Worm (Caenorhabditis elegans) whole organism, L4 larva: ENCODE measurements around the gene srv-9.

Source experiments
- F10B5.3 ChIP-seq: sonication (generic microtip); optimal IDR thresholded peaks from 2 replicates; lab custom pipeline; 2016; ENCODE audit warnings: mild to moderate bottlenecking, missing genetic modification characterization, missing compliant biosample characterization
- F26F4.8 ChIP-seq: fragments of 200-800 bp; sonication (Bioruptor generic); conservative IDR thresholded peaks from 2 replicates; pipeline ENCODE4 v1.3.6; 2022; ENCODE audit warnings: missing genetic modification characterization, missing compliant biosample characterization
- ZK337.2 ChIP-seq: fragments of 200-800 bp; sonication (Bioruptor generic); IDR thresholded peaks from 2 replicates; pipeline ENCODE4 v1.3.6; 2022; ENCODE audit warnings: missing genetic modification reagents, missing genetic modification characterization, missing compliant biosample characterization
- aly-2 ChIP-seq: sonication (generic microtip); optimal IDR thresholded peaks from 2 replicates; lab custom pipeline; 2018; ENCODE audit warnings: missing biosample characterization, missing genetic modification characterization
- arid-1 ChIP-seq: fragments of 200-800 bp; sonication (Bioruptor generic); conservative IDR thresholded peaks from 2 replicates; pipeline ENCODE4 v1.3.6; 2022; ENCODE audit warnings: missing genetic modification reagents, missing genetic modification characterization, missing compliant biosample characterization
- ceh-20 ChIP-seq: fragments of 200-800 bp; sonication (Bioruptor generic); IDR thresholded peaks from 2 replicates; pipeline ENCODE4 v1.3.6; 2022; ENCODE audit warnings: missing genetic modification reagents, missing genetic modification characterization, missing compliant biosample characterization
- ceh-62 ChIP-seq: sonication (generic microtip); optimal IDR thresholded peaks from 2 replicates; lab custom pipeline; 2017; ENCODE audit warnings: missing biosample characterization, missing genetic modification characterization
- ces-1 ChIP-seq: fragments of 150-350 bp; sonication (generic microtip); optimal IDR thresholded peaks from 4 replicates; lab custom pipeline; 2014; ENCODE audit warnings: missing biosample characterization, missing genetic modification reagents, missing genetic modification characterization
- daf-16 ChIP-seq, 3 experiments: sonication (generic microtip); optimal IDR thresholded peaks; 2 replicates each; lab custom pipeline; 2016 to 2017; ENCODE audit warnings: missing genetic modification characterization in 3 of 3, missing genetic modification reagents in 3 of 3, mild to moderate bottlenecking in 2 of 3, missing compliant biosample characterization in 2 of 3, missing biosample characterization in 1 of 3, moderate library complexity in 1 of 3
- daf-19 ChIP-seq: fragments of 200-800 bp; sonication (Bioruptor generic); conservative IDR thresholded peaks from 2 replicates; pipeline ENCODE4 v1.3.6; 2022; ENCODE audit warnings: missing genetic modification characterization, missing compliant biosample characterization
- dmd-8 ChIP-seq: fragments of 200-800 bp; sonication (Bioruptor generic); IDR thresholded peaks from 2 replicates; pipeline ENCODE4 v1.3.6; 2022; ENCODE audit warnings: missing genetic modification characterization, missing compliant biosample characterization
- dpl-1 ChIP-seq: fragments of 150-350 bp; optimal IDR thresholded peaks from 2 replicates; lab custom pipeline; 2014; ENCODE audit warnings: missing biosample characterization, missing genetic modification reagents, missing genetic modification characterization
- duxl-1 ChIP-seq: sonication (generic microtip); optimal IDR thresholded peaks from 2 replicates; lab custom pipeline; 2016; ENCODE audit warnings: mild to moderate bottlenecking, missing genetic modification characterization, moderate library complexity, missing compliant biosample characterization; ENCODE audit not compliant: poor library complexity
- dve-1 ChIP-seq: sonication (generic microtip); optimal IDR thresholded peaks from 2 replicates; lab custom pipeline; 2017; ENCODE audit warnings: antibody characterized with exemption, mild to moderate bottlenecking, missing genetic modification characterization, missing compliant biosample characterization; ENCODE audit not compliant: insufficient read depth
- egl-27 ChIP-seq: sonication (generic microtip); optimal IDR thresholded peaks from 3 replicates; lab custom pipeline; 2017; ENCODE audit warnings: missing biosample characterization, missing genetic modification reagents, missing genetic modification characterization
- hmg-1.1 ChIP-seq: fragments of 200-800 bp; sonication (Bioruptor generic); IDR thresholded peaks from 2 replicates; pipeline ENCODE4 v1.3.6; 2022; ENCODE audit warnings: missing genetic modification reagents, missing genetic modification characterization, missing compliant biosample characterization
- lim-7 ChIP-seq: fragments of 200-800 bp; sonication (Bioruptor generic); IDR thresholded peaks from 2 replicates; pipeline ENCODE4 v1.3.6; 2022; ENCODE audit warnings: missing genetic modification characterization, missing compliant biosample characterization
- lin-1 ChIP-seq: fragments of 200-800 bp; sonication (Bioruptor generic); IDR thresholded peaks from 2 replicates; pipeline ENCODE4 v1.3.6; 2022; ENCODE audit warnings: missing genetic modification reagents, missing genetic modification characterization, missing compliant biosample characterization
- lin-13 ChIP-seq: fragments of 150-350 bp; optimal IDR thresholded peaks from 2 replicates; lab custom pipeline; 2014; ENCODE audit warnings: missing biosample characterization, missing genetic modification reagents, missing genetic modification characterization
- lin-15B ChIP-seq: fragments of 150-350 bp; sonication (generic microtip); optimal IDR thresholded peaks from 3 replicates; lab custom pipeline; 2014; ENCODE audit warnings: missing biosample characterization, missing genetic modification characterization
- lin-38 ChIP-seq: fragments of 200-800 bp; sonication (Bioruptor generic); IDR thresholded peaks from 2 replicates; pipeline ENCODE4 v1.3.6; 2022; ENCODE audit warnings: missing genetic modification reagents, missing genetic modification characterization, missing compliant biosample characterization
- lir-3 ChIP-seq: sonication (generic microtip); optimal IDR thresholded peaks from 2 replicates; lab custom pipeline; 2016; ENCODE audit warnings: mild to moderate bottlenecking, missing genetic modification characterization, missing compliant biosample characterization
- nhr-11 ChIP-seq: fragments of 150-350 bp; optimal IDR thresholded peaks from 2 replicates; lab custom pipeline; 2014; ENCODE audit warnings: missing biosample characterization, missing genetic modification characterization
- nhr-111 ChIP-seq: fragments of 200-800 bp; sonication (Bioruptor generic); optimal IDR thresholded peaks from 2 replicates; lab custom pipeline; 2018; ENCODE audit warnings: mild to moderate bottlenecking, missing genetic modification characterization, missing compliant biosample characterization
- nhr-237 ChIP-seq: sonication (generic microtip); optimal IDR thresholded peaks from 2 replicates; lab custom pipeline; 2017; ENCODE audit warnings: missing biosample characterization, missing genetic modification characterization
- nhr-28 ChIP-seq: fragments of 150-350 bp; optimal IDR thresholded peaks from 2 replicates; lab custom pipeline; 2014; ENCODE audit warnings: missing biosample characterization, missing genetic modification characterization
- nhr-6 ChIP-seq: fragments of 150-350 bp; optimal IDR thresholded peaks from 2 replicates; lab custom pipeline; 2014; ENCODE audit warnings: missing biosample characterization, missing genetic modification characterization
- pha-4 ChIP-seq, 2 experiments: fragments of 150-350 bp in 1 of 2; fragments of 200-800 bp in 1 of 2; sonication (Bioruptor generic) in 1 of 2; IDR thresholded peaks in 1 of 2; optimal IDR thresholded peaks in 1 of 2; 2 replicates each; pipeline versions ENCODE4 v1.3.6 to Lab custom; 2014 to 2022; ENCODE audit warnings: missing genetic modification characterization in 2 of 2, missing genetic modification reagents in 2 of 2, missing biosample characterization in 1 of 2, missing compliant biosample characterization in 1 of 2
- pqm-1 ChIP-seq: sonication (generic microtip); optimal IDR thresholded peaks from 2 replicates; lab custom pipeline; 2017; ENCODE audit warnings: missing biosample characterization, missing genetic modification characterization
- spr-1 ChIP-seq: sonication (generic microtip); optimal IDR thresholded peaks from 2 replicates; lab custom pipeline; 2016; ENCODE audit warnings: mild to moderate bottlenecking, missing genetic modification characterization, missing compliant biosample characterization
- tra-1 ChIP-seq: fragments of 200-800 bp; sonication (Bioruptor generic); IDR thresholded peaks from 2 replicates; pipeline ENCODE4 v1.3.6; 2022; ENCODE audit warnings: missing genetic modification reagents, missing genetic modification characterization, missing compliant biosample characterization
- unc-62 ChIP-seq, 3 experiments: fragments of 150-350 bp in 1 of 3; sonication (generic microtip); optimal IDR thresholded peaks in 2 of 3; peaks in 1 of 3; 1 replicate in 1 of 3; 2 replicates in 2 of 3; lab custom pipeline; 2014 to 2017; ENCODE audit warnings: missing biosample characterization in 3 of 3, missing genetic modification characterization in 3 of 3, missing genetic modification reagents in 3 of 3, missing genotype in 1 of 3
- vab-7 ChIP-seq: fragments of 200-800 bp; sonication (Bioruptor generic); IDR thresholded peaks from 2 replicates; pipeline ENCODE4 v1.3.6; 2022; ENCODE audit warnings: missing genetic modification reagents, missing genetic modification characterization, missing compliant biosample characterization
- zip-2 ChIP-seq: fragments of 150-350 bp; optimal IDR thresholded peaks from 2 replicates; lab custom pipeline; 2014; ENCODE audit warnings: missing biosample characterization, missing genetic modification characterization
- ztf-11 ChIP-seq: fragments of 150-350 bp; optimal IDR thresholded peaks from 2 replicates; lab custom pipeline; 2014; ENCODE audit warnings: missing biosample characterization, missing genetic modification characterization

Gene srv-9

ce11 chrV:13457858-13458257 lies 34.9 kb upstream of the srv-9 start, which contains the start of gene F25H9.2:
F25H9.2 (plus strand) TSS chrV:13458083.
- peak; percentile 52 for TF ChIP-seq nhr-6 (tag; lab: Kevin White, UChicago)
- TF ChIP-seq dpl-1 (GFP tag; lab: Kevin White, UChicago): peak; percentile 35
- TF ChIP-seq vab-7 (GFP tag; lab: Robert Waterston, UW): no peak

ce11 chrV:13455448-13455847 lies 32.5 kb upstream of the srv-9 start, which contains the start of gene lurp-3:
lurp-3 (plus strand) TSS chrV:13455748.
- no peak for TF ChIP-seq dmd-8
- no peak for TF ChIP-seq daf-19 (GFP tag; lab: Robert Waterston, UW)
- no peak for TF ChIP-seq nhr-11 (tag; lab: Kevin White, UChicago)

- no peak for TF ChIP-seq spr-1 (tag; lab: Kevin White, UChicago)
- no peak for TF ChIP-seq ztf-11
- TF ChIP-seq nhr-237: no peak
- TF ChIP-seq F26F4.8 (GFP tag; lab: Robert Waterston, UW): no peak
- no peak for TF ChIP-seq ZK337.2 (GFP tag; lab: Robert Waterston, UW)
- no peak for TF ChIP-seq lin-1 (GFP tag; lab: Robert Waterston, UW)
- TF ChIP-seq lir-3 (tag; lab: Kevin White, UChicago): no peak
- TF ChIP-seq egl-27 (tag; lab: Kevin White, UChicago): no peak
- no peak for TF ChIP-seq ceh-20 (GFP tag; lab: Robert Waterston, UW)
- TF ChIP-seq lin-13 (GFP tag; lab: Kevin White, UChicago): no peak
- TF ChIP-seq lin-15B (tag; lab: Kevin White, UChicago): no peak
- no peak for TF ChIP-seq lin-38 (GFP tag; lab: Robert Waterston, UW)
- TF ChIP-seq hmg-1.1: no peak
- no peak for TF ChIP-seq duxl-1
- no peak for TF ChIP-seq lim-7 (GFP tag; lab: Robert Waterston, UW)
- TF ChIP-seq arid-1 (GFP tag; lab: Robert Waterston, UW): no peak
- TF ChIP-seq ceh-62: no peak
- TF ChIP-seq pha-4 (GFP tag; IDR thresholded peaks at IDR 0.05; lab: Robert Waterston, UW): no peak
- TF ChIP-seq pha-4 (tag; optimal IDR thresholded peaks at IDR 0.05; lab: Kevin White, UChicago): no peak
Measured at ce11 chrV:13453334-13453733, 30.4 kb upstream of the srv-9 start, which contains the start of gene lurp-2. lurp-2 (plus strand) TSS chrV:13453634.

- TF ChIP-seq nhr-6 (tag; lab: Kevin White, UChicago): peak; percentile 29
- peak; percentile 36 for TF ChIP-seq dve-1 (tag; lab: Kevin White, UChicago)
- no peak for TF ChIP-seq zip-2
- TF ChIP-seq daf-16 (GFP tag; optimal IDR thresholded peaks at IDR 0.05; lab: Kevin White, UChicago): no peak
- peak; percentile 93 for TF ChIP-seq daf-16 (tag; optimal IDR thresholded peaks at IDR 0.05; lab: Kevin White, UChicago)
- no peak for TF ChIP-seq spr-1 (tag; lab: Kevin White, UChicago)
- TF ChIP-seq nhr-28 (tag; lab: Kevin White, UChicago): peak; percentile 84
- no peak for TF ChIP-seq aly-2 (tag; lab: Kevin White, UChicago)
- TF ChIP-seq ces-1 (GFP tag; lab: Kevin White, UChicago): no peak
- no peak for TF ChIP-seq nhr-111 (GFP tag; lab: Kevin White, UChicago)
- no peak for TF ChIP-seq F10B5.3 (tag; lab: Kevin White, UChicago)
- peak in 1 of 2 experiments; percentile 94 for TF ChIP-seq unc-62 (GFP tag; optimal IDR thresholded peaks at IDR 0.05 in 1 of 2; lab: Kevin White, UChicago)
- TF ChIP-seq unc-62 (tag; optimal IDR thresholded peaks at IDR 0.05; lab: Kevin White, UChicago): no peak
- TF ChIP-seq ztf-11: no peak
- TF ChIP-seq tra-1 (GFP tag; lab: Robert Waterston, UW): no peak
- TF ChIP-seq pqm-1: peak; percentile 37
- TF ChIP-seq, all 104 proteins: peak for 6
Measured at ce11 chrV:13445229-13445949, 22.4 kb upstream of the srv-9 start, which contains the start of gene Y2H9A.4. Y2H9A.4 (plus strand) TSS chrV:13445899.
